Fruit fly (Drosophila melanogaster): ENCODE data around the gene Imp.

Gene Imp

dm6 chrX:10822678-10823440 lies 1.2 kb downstream of the Imp start (continued):
- TF ChIP-seq Sry-δ (GFP tag; optimal IDR thresholded peaks at IDR 0.05) (no peak), CG17829 (tag; optimal IDR thresholded peaks at IDR 0.05) (peak; percentile 81), CG1233 (GFP tag; optimal IDR thresholded peaks at IDR 0.05) (peak; percentile 45), CG2116 (GFP tag; optimal IDR thresholded peaks at IDR 0.05) (no peak), Bgb (GFP tag; IDR thresholded peaks at IDR 0.05; ENCODE audit: partially characterized antibody) (no peak), Kr (GFP tag; optimal IDR thresholded peaks at IDR 0.05) (no peak), Hr51 (GFP tag; optimal IDR thresholded peaks at IDR 0.05) (peak; percentile 48 to 71), CG17359 (tag; optimal IDR thresholded peaks at IDR 0.05) (peak; percentile 72), D (optimal IDR thresholded peaks at IDR 0.05) (no peak), D (GFP tag; optimal IDR thresholded peaks at IDR 0.05) (peak; percentile 76), CG8388 (GFP tag; optimal IDR thresholded peaks at IDR 0.05) (peak; percentile 100), CG18619 (GFP tag; optimal IDR thresholded peaks at IDR 0.05) (peak; percentile 54), Dref (GFP tag; IDR thresholded peaks at IDR 0.05) (no peak), PHDP (tag; optimal IDR thresholded peaks at IDR 0.05) (peak; percentile 60), Oli (tag; optimal IDR thresholded peaks at IDR 0.05) (peak; percentile 81), kah (GFP tag; optimal IDR thresholded peaks at IDR 0.05) (peak; percentile 43), CG12744 (GFP tag; optimal IDR thresholded peaks at IDR 0.05) (no peak), Aef1 (GFP tag; IDR thresholded peaks at IDR 0.05) (no peak), sisA (GFP tag; IDR thresholded peaks at IDR 0.05) (peak; percentile 56), fd102C (GFP tag; optimal IDR thresholded peaks at IDR 0.05) (peak; percentile 85), CG10543 (GFP tag; optimal IDR thresholded peaks at IDR 0.05) (no peak), C15 (GFP tag; IDR thresholded peaks at IDR 0.05) (no peak), CG18599 (GFP tag; optimal IDR thresholded peaks at IDR 0.05) (peak; percentile 86), CG5245 (GFP tag; optimal IDR thresholded peaks at IDR 0.05) (no peak), schlank (tag; optimal IDR thresholded peaks at IDR 0.05) (no peak), maf-S (GFP tag; optimal IDR thresholded peaks at IDR 0.05) (no peak), CG34376 (GFP tag; optimal IDR thresholded peaks at IDR 0.05) (peak; percentile 23), ttk (GFP tag; IDR thresholded peaks at IDR 0.05) (no peak), Doc2 (GFP tag; IDR thresholded peaks at IDR 0.05) (no peak), NC2β (GFP tag; optimal IDR thresholded peaks at IDR 0.05) (peak; percentile 27), MBD-R2 (GFP tag; IDR thresholded peaks at IDR 0.05) (no peak), jigr1 (GFP tag; IDR thresholded peaks at IDR 0.05) (no peak), HLH3B (GFP tag; IDR thresholded peaks at IDR 0.05) (peak; percentile 51), ERR (GFP tag; optimal IDR thresholded peaks at IDR 0.05) (no peak), CG10274 (GFP tag; optimal IDR thresholded peaks at IDR 0.05) (peak; percentile 26), zfh2 (GFP tag; optimal IDR thresholded peaks at IDR 0.05) (no peak), CG43689 (GFP tag; IDR thresholded peaks at IDR 0.05) (no peak), exex (tag; optimal IDR thresholded peaks at IDR 0.05) (peak; percentile 13), CG1529 (GFP tag; optimal IDR thresholded peaks at IDR 0.05) (peak; percentile 60), Dip3 (GFP tag; optimal IDR thresholded peaks at IDR 0.05) (no peak), CG4854 (GFP tag; optimal IDR thresholded peaks at IDR 0.05) (peak; percentile 51), CG6854 (GFP tag; optimal IDR thresholded peaks at IDR 0.05) (peak; percentile 61), CG7372 (GFP tag; IDR thresholded peaks at IDR 0.05) (no peak), CG6254 (GFP tag; optimal IDR thresholded peaks at IDR 0.05) (peak; percentile 68), CG1647 (GFP tag; optimal IDR thresholded peaks at IDR 0.05) (no peak), ara (GFP tag; IDR thresholded peaks at IDR 0.05) (peak; percentile 31; the same call in 1 of the 2 replicates), CG6689 (GFP tag; IDR thresholded peaks at IDR 0.05) (peak; percentile 67), gcm2 (GFP tag; optimal IDR thresholded peaks at IDR 0.05) (no peak), lbe (GFP tag; optimal IDR thresholded peaks at IDR 0.05) (no peak), CG9609 (GFP tag; optimal IDR thresholded peaks at IDR 0.05) (peak; percentile 8)
